Worm (Caenorhabditis elegans): Measurements from ENCODE around the gene nhr-150.

nhr-150 gene

ce11 chrV:15483563-15483962, 2.3 kb upstream of the nhr-150 start:
- TF ChIP-seq B0019.2 (GFP tag; conservative IDR thresholded peaks at IDR 0.05), result no peak
- TF ChIP-seq lin-26 (GFP tag; IDR thresholded peaks at IDR 0.05), result no peak
- TF ChIP-seq nhr-80 (tag; optimal IDR thresholded peaks at IDR 0.05), result peak; percentile 28

- TF ChIP-seq D2030.7 (GFP tag; IDR thresholded peaks at IDR 0.05) (peak; percentile 40), ztf-28 (GFP tag; IDR thresholded peaks at IDR 0.05) (no peak), lin-26 (GFP tag; IDR thresholded peaks at IDR 0.05) (peak; percentile 72), ama-1 (optimal IDR thresholded peaks at IDR 0.05) (no peak), ama-1 (GFP tag; optimal IDR thresholded peaks at IDR 0.05) (peak in 1 of 2 experiments; percentile 47), tbp1 (GFP tag; optimal IDR thresholded peaks at IDR 0.05) (peak; percentile 86), him-1 (tag; optimal IDR thresholded peaks at IDR 0.05) (peak; percentile 57), nhr-90 (tag; optimal IDR thresholded peaks at IDR 0.05) (peak; percentile 52), ztf-18 (tag; optimal IDR thresholded peaks at IDR 0.05) (peak; percentile 29), let-526 (GFP tag; IDR thresholded peaks at IDR 0.05) (no peak), athp-1 (tag; optimal IDR thresholded peaks at IDR 0.05) (no peak), rcor-1 (GFP tag; IDR thresholded peaks at IDR 0.05) (peak; percentile 26; the same call in 1 of the 2 replicates), hmg-1.2 (GFP tag; IDR thresholded peaks at IDR 0.05) (peak; percentile 28), rpc-1 (optimal IDR thresholded peaks at IDR 0.05) (peak; percentile 60), rpc-1 (tag; optimal IDR thresholded peaks at IDR 0.05) (peak; percentile 76), madf-6 (GFP tag; IDR thresholded peaks at IDR 0.05) (peak; percentile 40; the same call in 1 of the 2 replicates), B0336.3 (GFP tag; IDR thresholded peaks at IDR 0.05) (no peak), hsf-1 (GFP tag; IDR thresholded peaks at IDR 0.05) (0 out of 2 replicates have a peak, but pooled peaks have one; percentile 42), snpc-4 (GFP tag; optimal IDR thresholded peaks at IDR 0.05) (peak; percentile 11), snpc-4 (tag; optimal IDR thresholded peaks at IDR 0.05) (no peak), B0261.1 (tag; optimal IDR thresholded peaks at IDR 0.05) (peak; percentile 53), F49E8.2 (tag; optimal IDR thresholded peaks at IDR 0.05; ENCODE audit: insufficient read depth) (no peak), die-1 (tag; optimal IDR thresholded peaks at IDR 0.05) (peak; percentile 59)
These were observed 675 bp downstream of the nhr-150 start for ce11 chrV:15480505-15481075.

- TF ChIP-seq B0261.1 (tag; optimal IDR thresholded peaks at IDR 0.05), result peak; percentile 83
- TF ChIP-seq tbp1 (GFP tag; optimal IDR thresholded peaks at IDR 0.05), result peak; percentile 88
- TF ChIP-seq sdz-38 (tag; optimal IDR thresholded peaks at IDR 0.05), result no peak
- peak; percentile 47; the same call in 1 of the 2 replicates for TF ChIP-seq ceh-100 (GFP tag; IDR thresholded peaks at IDR 0.05)
- peak; percentile 21; the same call in 1 of the 2 replicates for TF ChIP-seq F33H1.4 (GFP tag; IDR thresholded peaks at IDR 0.05)
- no peak for TF ChIP-seq C06A6.2 (GFP tag; conservative IDR thresholded peaks at IDR 0.05)
- TF ChIP-seq ceh-27 (GFP tag; optimal IDR thresholded peaks at IDR 0.05), result no peak
- no peak for TF ChIP-seq F23B12.7 (tag; optimal IDR thresholded peaks at IDR 0.05; ENCODE audit: insufficient read depth)
- peak; percentile 78 for TF ChIP-seq D2030.7 (GFP tag; IDR thresholded peaks at IDR 0.05)
- TF ChIP-seq B0019.2 (GFP tag; conservative IDR thresholded peaks at IDR 0.05), result no peak
- peak; percentile 61 for TF ChIP-seq madf-6 (GFP tag; IDR thresholded peaks at IDR 0.05)
- TF ChIP-seq Y53F4B.3 (GFP tag; IDR thresholded peaks at IDR 0.05), result no peak
- TF ChIP-seq fkh-3 (tag; optimal IDR thresholded peaks at IDR 0.05), result peak; percentile 44
- TF ChIP-seq snpc-4 (GFP tag; optimal IDR thresholded peaks at IDR 0.05), result peak; percentile 90
- TF ChIP-seq snpc-4 (tag; optimal IDR thresholded peaks at IDR 0.05), result peak; percentile 88 to 93 (median 92)
- peak; percentile 41 for TF ChIP-seq ztf-18 (tag; optimal IDR thresholded peaks at IDR 0.05)
- TF ChIP-seq F57A8.1 (GFP tag; optimal IDR thresholded peaks at IDR 0.05), result no peak
- no peak for TF ChIP-seq mcd-1 (GFP tag; IDR thresholded peaks at IDR 0.05)
- TF ChIP-seq aptf-2 (GFP tag; conservative IDR thresholded peaks at IDR 0.05), result no peak
- TF ChIP-seq K12H6.12 (tag; optimal IDR thresholded peaks at IDR 0.05), result no peak
- 0 out of 2 replicates have a peak, but pooled peaks have one; percentile 35 for TF ChIP-seq attf-6 (GFP tag; IDR thresholded peaks at IDR 0.05)
- TF ChIP-seq athp-1 (tag; optimal IDR thresholded peaks at IDR 0.05), result no peak
- TF ChIP-seq repo-1 (tag; optimal IDR thresholded peaks at IDR 0.05), result no peak
- 0 out of 2 replicates have a peak, but pooled peaks have one; percentile 50 for TF ChIP-seq nfyb-1 (GFP tag; IDR thresholded peaks at IDR 0.05)
- no peak for TF ChIP-seq egl-18 (GFP tag; IDR thresholded peaks at IDR 0.05)
- no peak for TF ChIP-seq mel-28 (tag; optimal IDR thresholded peaks at IDR 0.05; ENCODE audit: borderline replicate concordance)
- TF ChIP-seq F37B4.10 (GFP tag; IDR thresholded peaks at IDR 0.05), result no peak
- peak; percentile 75 for TF ChIP-seq rpc-1 (optimal IDR thresholded peaks at IDR 0.05)
- peak; percentile 72 for TF ChIP-seq rpc-1 (tag; optimal IDR thresholded peaks at IDR 0.05)
- TF ChIP-seq ceh-58 (GFP tag; IDR thresholded peaks at IDR 0.05), result no peak
- no peak for TF ChIP-seq ceh-91 (GFP tag; IDR thresholded peaks at IDR 0.05)
These were observed 1.4 kb downstream of the nhr-150 start for ce11 chrV:15479825-15480224.

All from whole organism, young adult.